Worm (Caenorhabditis elegans): ENCODE measurements around the gene csq-1.

The csq-1 gene

DNA sequence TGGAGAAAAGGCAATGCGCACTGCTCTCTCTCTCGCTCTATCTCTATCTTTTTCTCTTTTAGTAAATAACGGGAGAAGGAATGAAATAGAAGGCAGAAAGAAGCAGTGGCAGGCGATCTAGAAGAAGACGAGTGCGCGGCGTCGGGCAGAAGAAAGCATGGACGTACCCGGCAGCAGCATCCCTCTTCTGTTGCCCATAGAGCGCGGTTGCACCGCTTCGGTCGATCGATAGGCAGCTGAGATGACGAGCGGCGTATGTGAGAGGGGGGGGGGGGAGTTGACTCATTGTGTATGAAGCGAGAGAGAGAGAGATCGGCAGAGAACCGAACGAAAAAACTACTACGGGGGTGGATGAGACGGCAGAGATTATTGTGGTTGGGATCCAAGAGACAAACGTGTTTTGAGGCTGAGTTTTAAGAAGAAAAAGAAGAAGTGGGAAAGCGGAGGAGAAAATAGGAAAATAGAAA lies 23.5 kb downstream of the csq-1 start (continued):
- peak; percentile 96 for TF ChIP-seq unc-55 (GFP tag; optimal IDR thresholded peaks at IDR 0.05)
- TF ChIP-seq snpc-4 (tag; optimal IDR thresholded peaks at IDR 0.05) = peak; percentile 84
- TF ChIP-seq unc-39 (tag; optimal IDR thresholded peaks at IDR 0.05) = peak; percentile 33
- no peak for TF ChIP-seq alr-1 (tag; optimal IDR thresholded peaks at IDR 0.05)
- peak; percentile 88 for TF ChIP-seq nhr-25 (tag; optimal IDR thresholded peaks at IDR 0.05)
- peak; percentile 92 for TF ChIP-seq ceh-82 (tag; optimal IDR thresholded peaks at IDR 0.05)

DNA sequence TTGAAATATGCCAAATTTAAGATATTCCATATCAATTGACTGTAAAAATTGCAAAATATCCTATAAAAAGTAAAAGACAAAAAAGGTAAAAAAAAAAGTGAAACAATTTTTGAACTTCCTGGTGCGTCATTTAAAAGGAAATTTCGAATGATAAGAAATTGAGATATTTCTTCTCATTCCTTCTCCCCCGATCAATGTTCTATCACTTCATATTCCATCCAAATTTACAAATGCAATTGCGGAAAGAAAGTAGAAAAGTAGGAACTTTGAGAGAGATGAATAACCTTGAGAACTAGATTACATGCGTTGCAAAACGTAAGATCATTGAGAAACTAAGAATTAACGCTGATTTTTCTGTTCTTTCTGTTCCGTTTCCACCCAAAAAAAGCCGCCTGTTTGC lies 24.9 kb downstream of the csq-1 start:
- TF ChIP-seq blmp-1 (tag; optimal IDR thresholded peaks at IDR 0.05; ENCODE audit: insufficient read depth) (peak; percentile 64), elt-1 (tag; optimal IDR thresholded peaks at IDR 0.05) (no peak), fos-1 (tag; optimal IDR thresholded peaks at IDR 0.05) (peak; percentile 61)

DNA sequence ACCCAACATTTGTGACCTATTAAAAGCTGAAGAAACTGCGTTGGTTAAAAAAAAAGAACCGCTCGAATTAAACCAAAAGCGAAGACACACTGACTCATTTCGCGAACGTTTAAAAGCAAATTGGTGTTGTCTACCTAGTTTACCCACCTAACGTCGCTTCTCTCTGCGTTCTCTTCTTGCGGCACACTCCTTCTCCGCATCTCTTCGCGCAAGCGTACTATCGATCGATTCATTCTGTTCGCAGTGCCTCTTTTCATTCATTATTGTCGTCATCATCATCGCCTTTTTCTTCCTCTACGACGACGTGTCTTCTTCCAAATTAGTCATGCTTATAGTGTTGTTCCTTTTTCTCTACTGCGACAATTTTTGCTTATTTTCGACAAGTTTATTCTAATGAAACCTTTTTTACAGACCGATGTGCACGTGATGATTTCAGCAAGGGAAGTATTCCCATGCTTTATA lies 26.5 kb downstream of the csq-1 start, which contains the start of gene atrn-1:
Gene atrn-1, plus strand, starts transcription at position 412 of the 462 bp plus-strand sequence.
- TF ChIP-seq nhr-129 (tag; optimal IDR thresholded peaks at IDR 0.05) (peak; percentile 8), nhr-77 (tag; optimal IDR thresholded peaks at IDR 0.05) (no peak), blmp-1 (tag; optimal IDR thresholded peaks at IDR 0.05; ENCODE audit: insufficient read depth) (no peak), mab-5 (tag; optimal IDR thresholded peaks at IDR 0.05) (no peak), ama-1 (optimal IDR thresholded peaks at IDR 0.05) (no peak), Y55F3AM.14 (GFP tag; optimal IDR thresholded peaks at IDR 0.05) (no peak), nhr-23 (tag; optimal IDR thresholded peaks at IDR 0.05) (no peak), aly-2 (tag; optimal IDR thresholded peaks at IDR 0.05) (no peak), skn-1 (tag; optimal IDR thresholded peaks at IDR 0.05) (no peak), ceh-16 (tag; optimal IDR thresholded peaks at IDR 0.05) (no peak), nhr-237 (tag; optimal IDR thresholded peaks at IDR 0.05) (no peak), lsy-2 (tag; optimal IDR thresholded peaks at IDR 0.05) (no peak), sem-4 (tag; optimal IDR thresholded peaks at IDR 0.05) (peak; percentile 17), sma-3 (GFP tag; optimal IDR thresholded peaks at IDR 0.05) (peak; percentile 20), fos-1 (tag; optimal IDR thresholded peaks at IDR 0.05) (peak; percentile 54), F13H6.1 (tag; optimal IDR thresholded peaks at IDR 0.05) (no peak), zag-1 (tag; optimal IDR thresholded peaks at IDR 0.05) (no peak), peb-1 (tag; optimal IDR thresholded peaks at IDR 0.05) (no peak), nhr-12 (tag; optimal IDR thresholded peaks at IDR 0.05) (no peak), unc-55 (GFP tag; optimal IDR thresholded peaks at IDR 0.05) (peak; percentile 14), C34F6.9 (tag; optimal IDR thresholded peaks at IDR 0.05) (peak; percentile 64), nhr-6 (tag; optimal IDR thresholded peaks at IDR 0.05) (no peak), unc-39 (tag; optimal IDR thresholded peaks at IDR 0.05) (no peak), unc-62 (GFP tag; optimal IDR thresholded peaks at IDR 0.05) (no peak), snpc-4 (tag; optimal IDR thresholded peaks at IDR 0.05) (no peak), sma-9 (GFP tag; optimal IDR thresholded peaks at IDR 0.05) (no peak), sma-9 (tag; optimal IDR thresholded peaks at IDR 0.05) (no peak), lin-39 (tag; optimal IDR thresholded peaks at IDR 0.05) (no peak), egl-27 (tag; optimal IDR thresholded peaks at IDR 0.05) (no peak), crh-2 (tag; optimal IDR thresholded peaks at IDR 0.05) (peak; percentile 11)

DNA sequence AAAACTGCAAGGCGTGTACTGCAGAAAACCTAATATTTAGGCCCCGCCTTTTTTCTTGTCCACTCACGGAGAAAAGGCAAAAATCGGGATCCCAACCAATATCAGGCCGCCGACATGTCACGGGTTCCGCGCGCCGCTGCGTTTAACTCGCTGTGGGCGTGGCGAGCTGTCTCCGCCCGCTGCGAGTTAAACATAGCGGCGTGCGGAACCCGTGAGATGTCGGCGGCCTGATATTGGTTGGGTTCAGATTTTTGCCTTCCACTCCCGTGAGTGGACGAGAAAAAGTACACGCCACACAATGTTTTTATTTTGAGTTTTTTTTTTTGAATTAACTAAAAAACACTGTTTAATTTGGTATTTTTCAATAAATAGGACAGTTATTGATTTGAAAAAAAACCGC lies 30.8 kb downstream of the csq-1 start:
- no peak for TF ChIP-seq nhr-12 (tag; optimal IDR thresholded peaks at IDR 0.05)
- no peak for TF ChIP-seq egl-27 (tag; optimal IDR thresholded peaks at IDR 0.05)
- peak; percentile 5 for TF ChIP-seq snpc-4 (tag; optimal IDR thresholded peaks at IDR 0.05)

DNA sequence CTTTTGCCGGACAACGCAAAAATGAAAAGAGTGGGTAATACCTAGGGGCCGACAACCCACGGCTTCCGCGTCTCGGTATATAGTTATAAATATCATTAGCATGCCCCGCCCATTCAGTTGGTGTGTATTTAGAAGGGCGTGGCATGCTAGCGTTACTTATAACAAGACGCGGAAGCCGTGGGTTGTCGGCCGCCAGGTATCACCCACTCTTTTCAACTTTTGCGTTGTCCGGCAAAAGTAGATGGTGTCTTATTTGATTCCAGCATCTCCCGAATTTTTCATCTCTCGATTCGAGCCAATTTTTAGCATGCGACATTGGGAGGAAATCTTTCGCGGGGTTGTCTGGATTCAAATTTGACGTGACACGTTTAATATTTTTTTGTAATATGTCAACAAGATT lies 33.1 kb downstream of the csq-1 start:
- TF ChIP-seq unc-62 (GFP tag; optimal IDR thresholded peaks at IDR 0.05) (no peak), nhr-10 (tag; optimal IDR thresholded peaks at IDR 0.05) (no peak), gmeb-1 (tag; optimal IDR thresholded peaks at IDR 0.05) (no peak), C34F6.9 (tag; optimal IDR thresholded peaks at IDR 0.05) (no peak), lsy-2 (tag; optimal IDR thresholded peaks at IDR 0.05) (no peak), ama-1 (optimal IDR thresholded peaks at IDR 0.05) (no peak), R02D3.7 (tag; optimal IDR thresholded peaks at IDR 0.05) (no peak), lin-11 (tag; optimal IDR thresholded peaks at IDR 0.05) (no peak), Y55F3AM.14 (GFP tag; optimal IDR thresholded peaks at IDR 0.05) (no peak), nhr-129 (tag; optimal IDR thresholded peaks at IDR 0.05) (no peak), sem-4 (tag; optimal IDR thresholded peaks at IDR 0.05) (no peak)

All from whole organism, L2 larva.